Worm (Caenorhabditis elegans) whole organism, late embryonic: Measurements from ENCODE around the gene W02D7.5.

Experiments
- C08G9.2 ChIP-seq: sonication (generic microtip); optimal IDR thresholded peaks from 2 replicates; lab custom pipeline; 2016; ENCODE audit warnings: mild to moderate bottlenecking, missing genetic modification characterization, moderate library complexity, missing compliant biosample characterization
- C38D4.7 ChIP-seq: fragments of 200-800 bp; sonication (Bioruptor generic); optimal IDR thresholded peaks from 2 replicates; lab custom pipeline; 2018; ENCODE audit warnings: mild to moderate bottlenecking, missing genetic modification characterization, moderate library complexity, missing compliant biosample characterization
- ama-1 ChIP-seq: fragments of 150-350 bp; optimal IDR thresholded peaks from 2 replicates; lab custom pipeline; 2014
- ceh-24 ChIP-seq: sonication (generic microtip); optimal IDR thresholded peaks from 2 replicates; lab custom pipeline; 2016; ENCODE audit warnings: mild to moderate bottlenecking, missing genetic modification characterization, missing compliant biosample characterization
- ets-4 ChIP-seq: sonication (generic microtip); optimal IDR thresholded peaks from 2 replicates; lab custom pipeline; 2016; ENCODE audit warnings: missing genetic modification characterization, missing compliant biosample characterization
- fkh-10 ChIP-seq: fragments of 150-350 bp; optimal IDR thresholded peaks from 2 replicates; lab custom pipeline; 2014; ENCODE audit warnings: missing biosample characterization, missing genetic modification reagents, missing genetic modification characterization
- madf-2 ChIP-seq: sonication (generic microtip); optimal IDR thresholded peaks from 2 replicates; lab custom pipeline; 2017; ENCODE audit warnings: missing genetic modification characterization, missing compliant biosample characterization
- nfya-1 ChIP-seq: sonication (generic microtip); optimal IDR thresholded peaks from 2 replicates; lab custom pipeline; 2017; ENCODE audit warnings: missing genetic modification characterization, mild to moderate bottlenecking, missing compliant biosample characterization, antibody characterized with exemption, moderate library complexity
- nhr-11 ChIP-seq: fragments of 150-350 bp; optimal IDR thresholded peaks from 2 replicates; lab custom pipeline; 2014; ENCODE audit warnings: missing biosample characterization, missing genetic modification characterization
- ref-2 ChIP-seq: sonication (generic microtip); optimal IDR thresholded peaks from 2 replicates; lab custom pipeline; 2016; ENCODE audit warnings: missing genetic modification characterization, missing compliant biosample characterization
- tbx-2 ChIP-seq: sonication (generic microtip); optimal IDR thresholded peaks from 2 replicates; lab custom pipeline; 2016; ENCODE audit warnings: missing genetic modification characterization, missing compliant biosample characterization
- tbx-7 ChIP-seq: sonication (generic microtip); optimal IDR thresholded peaks from 2 replicates; lab custom pipeline; 2016; ENCODE audit warnings: missing genotype, missing genetic modification characterization, missing compliant biosample characterization

ce11 chrV:8285455-8285854 is 13.6 kb downstream of the W02D7.5 start:
- TF ChIP-seq ceh-24 (tag; lab: Kevin White, UChicago), result no peak
- TF ChIP-seq ets-4, result no peak
- no peak for TF ChIP-seq ref-2
- no peak for TF ChIP-seq ama-1
- TF ChIP-seq fkh-10 (GFP tag; lab: Kevin White, UChicago), result no peak
- no peak for TF ChIP-seq nhr-11 (tag; lab: Kevin White, UChicago)
- no peak for TF ChIP-seq tbx-7 (tag; lab: Kevin White, UChicago)
- no peak for TF ChIP-seq C08G9.2
- TF ChIP-seq nfya-1 (tag; lab: Kevin White, UChicago), result no peak
- no peak for TF ChIP-seq madf-2 (tag; lab: Kevin White, UChicago)
- no peak for TF ChIP-seq tbx-2
- no peak for TF ChIP-seq C38D4.7 (GFP tag; lab: Kevin White, UChicago)
